Worm (Caenorhabditis elegans) whole organism, L4 larva: ENCODE data around the gene C46F11.5.

Experiments
- ces-1 ChIP-seq: fragments of 150-350 bp; sonication (generic microtip); optimal IDR thresholded peaks from 4 replicates; lab custom pipeline; 2014; ENCODE audit warnings: missing biosample characterization, missing genetic modification reagents, missing genetic modification characterization
- lin-13 ChIP-seq: fragments of 150-350 bp; optimal IDR thresholded peaks from 2 replicates; lab custom pipeline; 2014; ENCODE audit warnings: missing biosample characterization, missing genetic modification reagents, missing genetic modification characterization
- nhr-237 ChIP-seq: sonication (generic microtip); optimal IDR thresholded peaks from 2 replicates; lab custom pipeline; 2017; ENCODE audit warnings: missing biosample characterization, missing genetic modification characterization
- nhr-28 ChIP-seq: fragments of 150-350 bp; optimal IDR thresholded peaks from 2 replicates; lab custom pipeline; 2014; ENCODE audit warnings: missing biosample characterization, missing genetic modification characterization
- php-3 ChIP-seq: fragments of 200-800 bp; sonication (Bioruptor generic); IDR thresholded peaks from 2 replicates; pipeline ENCODE4 v1.3.6; 2022; ENCODE audit warnings: missing genetic modification reagents, missing genetic modification characterization, missing compliant biosample characterization
- snpc-4 ChIP-seq: fragments of 150-350 bp; optimal IDR thresholded peaks from 2 replicates; lab custom pipeline; 2014; ENCODE audit warnings: missing biosample characterization, missing genetic modification characterization
- ztf-11 ChIP-seq: fragments of 150-350 bp; optimal IDR thresholded peaks from 2 replicates; lab custom pipeline; 2014; ENCODE audit warnings: missing biosample characterization, missing genetic modification characterization
- ztf-7 ChIP-seq: fragments of 150-350 bp; optimal IDR thresholded peaks from 2 replicates; lab custom pipeline; 2014; ENCODE audit warnings: missing biosample characterization, missing genetic modification characterization

- no peak for TF ChIP-seq nhr-28
- no peak for TF ChIP-seq snpc-4 (tag; lab: Kevin White, UChicago)
- TF ChIP-seq php-3 (GFP tag; lab: Robert Waterston, UW) = no peak
- no peak for TF ChIP-seq ces-1 (GFP tag; lab: Kevin White, UChicago)
- TF ChIP-seq ztf-7 = no peak
- no peak for TF ChIP-seq lin-13 (GFP tag; lab: Kevin White, UChicago)
- no peak for TF ChIP-seq ztf-11 (tag; lab: Kevin White, UChicago)
- TF ChIP-seq nhr-237 = no peak
Measured at ce11 chrIII:3657479-3657878, at the start of gene C46F11.5.
